Fruit fly (Drosophila melanogaster) whole organism, prepupa: ENCODE data around the gene CheB38c.

Source experiments
- Blimp-1 ChIP-seq: fragments of 200-800 bp; sonication (Bioruptor generic); optimal IDR thresholded peaks from 3 replicates; lab custom pipeline; 2017; ENCODE audit warnings: missing biosample characterization, missing genetic modification characterization, mild to moderate bottlenecking, moderate library complexity, missing genetic modification reagents
- CG10631 ChIP-seq: fragments of 200-800 bp; sonication (Bioruptor generic); optimal IDR thresholded peaks from 2 replicates; lab custom pipeline; 2016; ENCODE audit warnings: missing biosample characterization, missing genetic modification characterization
- CG10669 ChIP-seq: fragments of 200-800 bp; sonication (Bioruptor generic); optimal IDR thresholded peaks from 3 replicates; lab custom pipeline; 2018; ENCODE audit warnings: missing biosample characterization, mild to moderate bottlenecking, missing genetic modification characterization, moderate library complexity
- CG11294 ChIP-seq: fragments of 200-800 bp; sonication (Bioruptor generic); IDR thresholded peaks from 2 replicates; pipeline ENCODE4 v1.3.6; 2022; ENCODE audit warnings: missing biosample characterization, missing genetic modification characterization
- CG11762 ChIP-seq: fragments of 200-800 bp; sonication (Bioruptor generic); optimal IDR thresholded peaks from 3 replicates; lab custom pipeline; 2016; ENCODE audit warnings: missing biosample characterization, missing genetic modification characterization; ENCODE audit not compliant: insufficient read depth
- CG15336 ChIP-seq: fragments of 200-800 bp; sonication (Bioruptor generic); IDR thresholded peaks from 2 replicates; pipeline ENCODE4 v1.3.6; 2022; ENCODE audit warnings: missing biosample characterization, missing genetic modification characterization
- CG1621 ChIP-seq: fragments of 200-800 bp; sonication (Bioruptor generic); optimal IDR thresholded peaks from 3 replicates; lab custom pipeline; 2018; ENCODE audit warnings: missing biosample characterization, mild to moderate bottlenecking, missing genetic modification characterization
- CG16779 ChIP-seq: fragments of 200-800 bp; sonication (Bioruptor generic); optimal IDR thresholded peaks from 3 replicates; lab custom pipeline; 2017; ENCODE audit warnings: missing biosample characterization, mild to moderate bottlenecking, missing genetic modification characterization
- CG3032 ChIP-seq: fragments of 200-800 bp; optimal IDR thresholded peaks from 2 replicates; lab custom pipeline; 2019; ENCODE audit warnings: missing biosample characterization, mild to moderate bottlenecking, missing genetic modification characterization, moderate library complexity
- CG31627 ChIP-seq: fragments of 200-800 bp; sonication (Bioruptor generic); optimal IDR thresholded peaks from 3 replicates; lab custom pipeline; 2016; ENCODE audit warnings: missing biosample characterization, missing genetic modification characterization
- CG34406 ChIP-seq: fragments of 200-800 bp; sonication (Bioruptor generic); optimal IDR thresholded peaks from 3 replicates; lab custom pipeline; 2016; ENCODE audit warnings: missing biosample characterization, missing genetic modification characterization
- CG3919 ChIP-seq: fragments of 200-800 bp; sonication (Bioruptor generic); optimal IDR thresholded peaks from 3 replicates; lab custom pipeline; 2016; ENCODE audit warnings: missing biosample characterization, missing genetic modification characterization
- CG4318 ChIP-seq: fragments of 200-800 bp; sonication (Bioruptor generic); optimal IDR thresholded peaks from 3 replicates; lab custom pipeline; 2017; ENCODE audit warnings: missing biosample characterization, mild to moderate bottlenecking, missing genetic modification characterization
- CG6276 ChIP-seq: fragments of 200-800 bp; sonication (Bioruptor generic); optimal IDR thresholded peaks from 2 replicates; lab custom pipeline; 2017; ENCODE audit warnings: missing biosample characterization, mild to moderate bottlenecking, missing genetic modification characterization
- CG6792 ChIP-seq: fragments of 200-800 bp; sonication (Bioruptor generic); optimal IDR thresholded peaks from 3 replicates; lab custom pipeline; 2016; ENCODE audit warnings: missing biosample characterization, missing genetic modification characterization
- CG6808 ChIP-seq: fragments of 200-800 bp; sonication (Bioruptor generic); optimal IDR thresholded peaks from 3 replicates; lab custom pipeline; 2017; ENCODE audit warnings: missing biosample characterization, missing genetic modification characterization, mild to moderate bottlenecking, moderate library complexity, missing genetic modification reagents
- CG6854 ChIP-seq: fragments of 200-800 bp; sonication (Bioruptor generic); optimal IDR thresholded peaks from 2 replicates; lab custom pipeline; 2017; ENCODE audit warnings: missing biosample characterization, mild to moderate bottlenecking, missing genetic modification characterization
- CG7368 ChIP-seq: fragments of 200-800 bp; sonication (Bioruptor generic); optimal IDR thresholded peaks from 3 replicates; lab custom pipeline; 2016; ENCODE audit warnings: missing biosample characterization, missing genetic modification characterization
- CG8119 ChIP-seq: fragments of 200-800 bp; sonication (Bioruptor generic); IDR thresholded peaks from 3 replicates; pipeline ENCODE4 v1.3.6; 2022; ENCODE audit warnings: missing biosample characterization, missing genetic modification characterization
- CG8632 ChIP-seq: fragments of 200-800 bp; sonication (Bioruptor generic); optimal IDR thresholded peaks from 3 replicates; lab custom pipeline; 2016; ENCODE audit warnings: missing biosample characterization, missing genetic modification characterization
- Eip75B ChIP-seq: fragments of 200-800 bp; sonication (Bioruptor generic); optimal IDR thresholded peaks from 3 replicates; lab custom pipeline; 2016; ENCODE audit warnings: missing biosample characterization, missing genetic modification characterization
- Eip78C ChIP-seq: fragments of 200-800 bp; sonication (Bioruptor generic); peaks from one replicate; lab custom pipeline; 2016; ENCODE audit warnings: missing biosample characterization, missing genetic modification characterization
- Eip93F ChIP-seq: fragments of 200-800 bp; sonication (Bioruptor generic); optimal IDR thresholded peaks from 2 replicates; lab custom pipeline; 2016; ENCODE audit warnings: missing biosample characterization, mild to moderate bottlenecking, missing genetic modification characterization
- Ets21C ChIP-seq: fragments of 200-800 bp; sonication (Bioruptor generic); optimal IDR thresholded peaks from 3 replicates; lab custom pipeline; 2016; ENCODE audit warnings: missing biosample characterization, missing genetic modification characterization
- Ets96B ChIP-seq: fragments of 200-800 bp; optimal IDR thresholded peaks from 2 replicates; lab custom pipeline; 2019; ENCODE audit warnings: missing biosample characterization, mild to moderate bottlenecking, missing genetic modification characterization, moderate library complexity
- Gug ChIP-seq: fragments of 200-800 bp; sonication (Bioruptor generic); IDR thresholded peaks from 2 replicates; pipeline ENCODE4 v1.3.6; 2022; ENCODE audit warnings: missing biosample characterization, missing genetic modification characterization
- Hr38 ChIP-seq: sonication (Bioruptor generic); optimal IDR thresholded peaks from 2 replicates; lab custom pipeline; 2016; ENCODE audit warnings: missing biosample characterization, missing genetic modification characterization
- Hr39 ChIP-seq: fragments of 200-800 bp; sonication (Bioruptor generic); optimal IDR thresholded peaks from 2 replicates; lab custom pipeline; 2016; ENCODE audit warnings: missing biosample characterization, missing genetic modification characterization
- Hr4 ChIP-seq: fragments of 200-800 bp; sonication (Bioruptor generic); optimal IDR thresholded peaks from 3 replicates; lab custom pipeline; 2016; ENCODE audit warnings: missing biosample characterization, missing genetic modification characterization
- Lpt ChIP-seq: fragments of 200-800 bp; sonication (Bioruptor generic); optimal IDR thresholded peaks from 3 replicates; lab custom pipeline; 2016; ENCODE audit warnings: missing biosample characterization, missing genetic modification characterization
- Met ChIP-seq: fragments of 200-800 bp; sonication (Bioruptor generic); optimal IDR thresholded peaks from 3 replicates; lab custom pipeline; 2016; ENCODE audit warnings: missing biosample characterization, missing genetic modification characterization
- OdsH ChIP-seq: fragments of 200-800 bp; sonication (Bioruptor generic); optimal IDR thresholded peaks from 3 replicates; lab custom pipeline; 2016; ENCODE audit warnings: missing biosample characterization, missing genetic modification characterization
- Smox ChIP-seq: fragments of 200-800 bp; sonication (Bioruptor generic); optimal IDR thresholded peaks from 3 replicates; lab custom pipeline; 2016; ENCODE audit warnings: missing biosample characterization, missing genetic modification characterization
- Sox102F ChIP-seq: fragments of 200-800 bp; sonication (Bioruptor generic); optimal IDR thresholded peaks from 2 replicates; lab custom pipeline; 2016; ENCODE audit warnings: missing biosample characterization, mild to moderate bottlenecking, missing genetic modification characterization
- Sox14 ChIP-seq: fragments of 200-800 bp; sonication (Bioruptor generic); optimal IDR thresholded peaks from 3 replicates; lab custom pipeline; 2016; ENCODE audit warnings: missing biosample characterization, missing genetic modification characterization
- Sox15 ChIP-seq: fragments of 200-800 bp; sonication (Bioruptor generic); optimal IDR thresholded peaks from 3 replicates; lab custom pipeline; 2016; ENCODE audit warnings: missing biosample characterization, missing genetic modification characterization
- achi ChIP-seq: fragments of 200-800 bp; sonication (Bioruptor generic); optimal IDR thresholded peaks from 3 replicates; lab custom pipeline; 2016; ENCODE audit warnings: missing biosample characterization, missing genetic modification characterization
- acj6 ChIP-seq: fragments of 200-800 bp; sonication (Bioruptor generic); optimal IDR thresholded peaks from 3 replicates; lab custom pipeline; 2016; ENCODE audit warnings: missing biosample characterization, missing genetic modification characterization
- cyc ChIP-seq: fragments of 200-800 bp; sonication (Bioruptor generic); optimal IDR thresholded peaks from 3 replicates; lab custom pipeline; 2016; ENCODE audit warnings: missing biosample characterization, missing genetic modification characterization
- dac ChIP-seq: fragments of 200-800 bp; sonication (Bioruptor generic); optimal IDR thresholded peaks from 2 replicates; lab custom pipeline; 2017; ENCODE audit warnings: missing biosample characterization, mild to moderate bottlenecking, missing genetic modification characterization
- dsx ChIP-seq: fragments of 200-800 bp; optimal IDR thresholded peaks from 3 replicates; lab custom pipeline; 2019; ENCODE audit warnings: missing biosample characterization, mild to moderate bottlenecking, missing genetic modification characterization, moderate library complexity; ENCODE audit not compliant: poor library complexity, severe bottlenecking
- esn ChIP-seq: fragments of 200-800 bp; sonication (Bioruptor generic); optimal IDR thresholded peaks from 2 replicates; lab custom pipeline; 2016; ENCODE audit warnings: missing biosample characterization, mild to moderate bottlenecking, missing genetic modification characterization, moderate library complexity
- fd85E ChIP-seq: fragments of 200-800 bp; sonication (Bioruptor generic); optimal IDR thresholded peaks from 3 replicates; lab custom pipeline; 2016; ENCODE audit warnings: missing biosample characterization, missing genetic modification characterization
- fkh ChIP-seq: fragments of 200-800 bp; sonication (Bioruptor generic); optimal IDR thresholded peaks from 3 replicates; lab custom pipeline; 2017; ENCODE audit warnings: missing biosample characterization, mild to moderate bottlenecking, missing genetic modification characterization, moderate library complexity
- lz ChIP-seq: fragments of 200-800 bp; sonication (Bioruptor generic); optimal IDR thresholded peaks from 3 replicates; lab custom pipeline; 2016; ENCODE audit warnings: missing biosample characterization, missing genetic modification characterization
- net ChIP-seq: fragments of 200-800 bp; sonication (Bioruptor generic); optimal IDR thresholded peaks from 3 replicates; lab custom pipeline; 2016; ENCODE audit warnings: missing biosample characterization, missing genetic modification characterization
- pdm3 ChIP-seq: fragments of 200-800 bp; sonication (Bioruptor generic); optimal IDR thresholded peaks from 3 replicates; lab custom pipeline; 2016; ENCODE audit warnings: missing biosample characterization, missing genetic modification characterization
- spab ChIP-seq: fragments of 200-800 bp; sonication (Bioruptor generic); optimal IDR thresholded peaks from 2 replicates; lab custom pipeline; 2017; ENCODE audit warnings: missing biosample characterization, mild to moderate bottlenecking, missing genetic modification characterization, missing genetic modification reagents
- ss ChIP-seq, 2 experiments: fragments of 200-800 bp; sonication (Bioruptor generic); optimal IDR thresholded peaks; 2 replicates in 1 of 2; 3 replicates in 1 of 2; lab custom pipeline; 2017 to 2018; ENCODE audit warnings: mild to moderate bottlenecking in 2 of 2, missing biosample characterization in 2 of 2, missing genetic modification characterization in 2 of 2, moderate library complexity in 1 of 2
- svp ChIP-seq: fragments of 200-800 bp; sonication (Bioruptor generic); peaks from one replicate; lab custom pipeline; 2016; ENCODE audit warnings: missing biosample characterization, missing genetic modification characterization
- topi ChIP-seq: fragments of 200-800 bp; sonication (Bioruptor generic); optimal IDR thresholded peaks from 3 replicates; lab custom pipeline; 2016; ENCODE audit warnings: missing biosample characterization, missing genetic modification characterization
- vri ChIP-seq: fragments of 200-800 bp; sonication (Bioruptor generic); optimal IDR thresholded peaks from 3 replicates; lab custom pipeline; 2016; ENCODE audit warnings: missing biosample characterization, mild to moderate bottlenecking, missing genetic modification characterization

Gene CheB38c

DNA sequence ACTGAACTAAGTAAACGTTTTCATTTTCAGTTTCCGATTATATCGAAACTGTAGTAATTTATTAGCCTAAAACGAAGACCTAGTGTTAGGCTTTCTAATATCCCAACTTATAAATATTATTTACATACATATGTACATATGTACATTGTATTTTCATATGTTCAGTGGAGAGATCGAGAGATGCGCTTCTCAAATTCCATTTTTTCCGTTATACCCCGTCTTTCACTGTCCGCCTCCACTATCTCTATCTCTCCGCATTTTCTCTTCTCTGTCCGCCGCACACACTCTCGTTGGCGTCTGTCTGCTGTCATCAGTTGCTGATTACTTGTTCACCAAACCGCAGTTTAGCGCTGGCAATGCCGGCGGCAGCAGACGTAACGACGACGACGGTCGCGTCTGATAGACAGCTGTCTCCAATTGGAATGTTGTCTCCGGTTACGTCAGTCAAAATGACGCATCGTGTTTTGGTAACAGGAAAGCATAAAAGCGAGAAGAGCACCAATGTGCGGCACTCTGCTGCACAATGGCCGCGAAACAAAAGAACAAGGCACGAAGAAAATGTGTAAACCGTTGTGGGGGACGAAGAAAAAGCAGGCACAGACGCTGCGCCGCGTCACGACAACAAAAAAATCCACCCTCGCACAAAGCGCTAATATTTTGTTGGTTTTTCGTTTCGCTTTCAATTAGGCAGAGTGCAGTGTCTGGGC lies 2.0 kb upstream of the CheB38c start, which contains the start of gene CG9331:
Gene CG9331, plus strand, starts transcription at position 340 of the 707 bp plus-strand sequence.
- TF ChIP-seq Ets21C (GFP tag; lab: Kevin White, UChicago) (no peak), CG11762 (GFP tag; lab: Kevin White, UChicago) (no peak), topi (no peak), CG6792 (GFP tag; lab: Kevin White, UChicago) (no peak), CG8119 (GFP tag; lab: Robert Waterston, UW) (no peak), CG7368 (GFP tag; lab: Kevin White, UChicago) (no peak), dsx (GFP tag; lab: Kevin White, UChicago) (no peak), CG4318 (GFP tag; lab: Kevin White, UChicago) (no peak), Smox (GFP tag; lab: Kevin White, UChicago) (no peak), CG8632 (GFP tag; lab: Kevin White, UChicago) (no peak), Hr4 (GFP tag; lab: Kevin White, UChicago) (no peak), Eip75B (GFP tag; lab: Kevin White, UChicago) (no peak), CG31627 (no peak), CG15336 (GFP tag; lab: Robert Waterston, UW) (peak; percentile 9; the same call in 1 of the 2 replicates), Eip93F (GFP tag; lab: Kevin White, UChicago) (peak; percentile 5), fd85E (GFP tag; lab: Kevin White, UChicago) (no peak), CG1621 (tag; lab: Kevin White, UChicago) (peak; percentile 42), Sox15 (GFP tag; lab: Kevin White, UChicago) (no peak), CG3919 (GFP tag; lab: Kevin White, UChicago) (no peak), Met (GFP tag; lab: Kevin White, UChicago) (no peak), cyc (GFP tag; lab: Kevin White, UChicago) (no peak), CG34406 (no peak), ss (GFP tag; optimal IDR thresholded peaks at IDR 0.05; lab: Kevin White, UChicago) (no peak), Sox14 (GFP tag; lab: Kevin White, UChicago) (peak; percentile 85), achi (GFP tag; lab: Kevin White, UChicago) (no peak), Eip78C (GFP tag; lab: Kevin White, UChicago) (peak; percentile 81), dac (no peak), CG10669 (GFP tag; lab: Kevin White, UChicago) (no peak), Ets96B (tag; lab: Kevin White, UChicago) (no peak), CG6808 (GFP tag; lab: Kevin White, UChicago) (no peak), CG16779 (tag; lab: Kevin White, UChicago) (no peak), Lpt (GFP tag; lab: Kevin White, UChicago) (no peak), CG6276 (GFP tag; lab: Kevin White, UChicago) (no peak), Gug (GFP tag; lab: Robert Waterston, UW) (no peak), CG6854 (GFP tag; lab: Kevin White, UChicago) (no peak), acj6 (no peak), CG10631 (GFP tag; lab: Kevin White, UChicago) (peak; percentile 39), OdsH (GFP tag; lab: Kevin White, UChicago) (no peak), net (GFP tag; lab: Kevin White, UChicago) (no peak), svp (no peak), fkh (GFP tag; lab: Kevin White, UChicago) (no peak), Hr39 (no peak), pdm3 (no peak), Sox102F (GFP tag; lab: Kevin White, UChicago) (peak; percentile 39), esn (no peak), vri (GFP tag; lab: Kevin White, UChicago) (peak; percentile 100), CG3032 (tag; lab: Kevin White, UChicago) (no peak), Blimp-1 (GFP tag; lab: Kevin White, UChicago) (peak; percentile 59), lz (GFP tag; lab: Kevin White, UChicago) (no peak), spab (GFP tag; lab: Kevin White, UChicago) (no peak), Hr38 (GFP tag; lab: Kevin White, UChicago) (no peak), CG11294 (GFP tag; lab: Robert Waterston, UW) (no peak)
